Worm (Caenorhabditis elegans): Measurements from ENCODE around the gene srx-9.

srx-9 gene

ce11 chrV:7435376-7436204 lies 40.3 kb upstream of the srx-9 start, which contains the start of the genes ddo-2 and F25E5.8 (continued):
- no peak for TF ChIP-seq pax-3 (tag; optimal IDR thresholded peaks at IDR 0.05)
- TF ChIP-seq lin-39 (tag; optimal IDR thresholded peaks at IDR 0.05) = no peak
- TF ChIP-seq nhr-12 (tag; optimal IDR thresholded peaks at IDR 0.05) = no peak
- TF ChIP-seq pqm-1 (tag; optimal IDR thresholded peaks at IDR 0.05) = no peak
- TF ChIP-seq C04F5.9 (tag; optimal IDR thresholded peaks at IDR 0.05) = no peak
- no peak for TF ChIP-seq hpl-2 (GFP tag; optimal IDR thresholded peaks at IDR 0.05)
- TF ChIP-seq unc-130 (tag; optimal IDR thresholded peaks at IDR 0.05) = peak; percentile 81
- TF ChIP-seq ces-1 (GFP tag; optimal IDR thresholded peaks at IDR 0.05) = no peak
- peak; percentile 48 for TF ChIP-seq nhr-90 (tag; optimal IDR thresholded peaks at IDR 0.05; ENCODE audit: poor library complexity)
- no peak for TF ChIP-seq sptf-1 (tag; optimal IDR thresholded peaks at IDR 0.05)
- TF ChIP-seq lin-35 (GFP tag; optimal IDR thresholded peaks at IDR 0.05) = peak in 1 of 2 experiments; percentile 31
- TF ChIP-seq ceh-90 (tag; optimal IDR thresholded peaks at IDR 0.05) = no peak
- TF ChIP-seq zip-4 (GFP tag; optimal IDR thresholded peaks at IDR 0.05) = no peak
- TF ChIP-seq nhr-11 (tag; optimal IDR thresholded peaks at IDR 0.05) = no peak
- TF ChIP-seq grh-1 (GFP tag; IDR thresholded peaks at IDR 0.05) = 0 out of 2 replicates have a peak, but pooled peaks have one; percentile 7
- no peak for TF ChIP-seq hlh-17 (GFP tag; optimal IDR thresholded peaks at IDR 0.05; ENCODE audit: borderline replicate concordance)
- TF ChIP-seq mef-2 (tag; optimal IDR thresholded peaks at IDR 0.05) = no peak
- no peak for TF ChIP-seq xbp-1 (tag; optimal IDR thresholded peaks at IDR 0.05)
- no peak for TF ChIP-seq fkh-8 (tag; optimal IDR thresholded peaks at IDR 0.05)
- no peak for TF ChIP-seq pag-3 (tag; optimal IDR thresholded peaks at IDR 0.05; ENCODE audit: borderline replicate concordance, insufficient read depth)
- TF ChIP-seq efl-1 (optimal IDR thresholded peaks at IDR 0.05) = no peak
- no peak for TF ChIP-seq efl-1 (GFP tag; optimal IDR thresholded peaks at IDR 0.05 in 1 of 2)
- no peak for TF ChIP-seq ceh-82 (tag; optimal IDR thresholded peaks at IDR 0.05)
- TF ChIP-seq snu-23 (GFP tag; optimal IDR thresholded peaks at IDR 0.05) = peak; percentile 32
- no peak for TF ChIP-seq mab-9 (GFP tag; IDR thresholded peaks at IDR 0.05)
- no peak for TF ChIP-seq aly-2 (tag; optimal IDR thresholded peaks at IDR 0.05)
- no peak for TF ChIP-seq unc-30 (tag; optimal IDR thresholded peaks at IDR 0.05)
- no peak for TF ChIP-seq swsn-7 (tag; optimal IDR thresholded peaks at IDR 0.05)
- TF ChIP-seq fkh-10 (GFP tag; optimal IDR thresholded peaks at IDR 0.05) = no peak
- TF ChIP-seq fos-1 (tag; optimal IDR thresholded peaks at IDR 0.05) = no peak
- TF ChIP-seq ama-1 (optimal IDR thresholded peaks at IDR 0.05) = no peak
- no peak for TF ChIP-seq jun-1 (tag; optimal IDR thresholded peaks at IDR 0.05)
- peak in 1 of 2 experiments; percentile 38 for TF ChIP-seq mdl-1 (tag; optimal IDR thresholded peaks at IDR 0.05)
- no peak for TF ChIP-seq mep-1 (tag; optimal IDR thresholded peaks at IDR 0.05)
- no peak for TF ChIP-seq unc-86 (tag; optimal IDR thresholded peaks at IDR 0.05)
- TF ChIP-seq lsy-2 (tag; optimal IDR thresholded peaks at IDR 0.05) = no peak
- no peak for TF ChIP-seq ztf-11 (tag; optimal IDR thresholded peaks at IDR 0.05)
- TF ChIP-seq nhr-19 (GFP tag; conservative IDR thresholded peaks at IDR 0.05) = peak; percentile 72
- peak; percentile 18 for TF ChIP-seq lin-14 (GFP tag; optimal IDR thresholded peaks at IDR 0.05)
- TF ChIP-seq zag-1 (tag; optimal IDR thresholded peaks at IDR 0.05) = no peak
- TF ChIP-seq ceh-8 (GFP tag; optimal IDR thresholded peaks at IDR 0.05) = no peak
- peak in 1 of 6 experiments; percentile 68 for TF ChIP-seq elt-3 (tag; optimal IDR thresholded peaks at IDR 0.05)
- peak; percentile 20 for TF ChIP-seq tbx-2 (tag; optimal IDR thresholded peaks at IDR 0.05)
- peak; percentile 24 for TF ChIP-seq skn-1 (tag; optimal IDR thresholded peaks at IDR 0.05)
- no peak for TF ChIP-seq snpc-4 (tag; optimal IDR thresholded peaks at IDR 0.05)
- no peak for TF ChIP-seq nhr-77 (tag; optimal IDR thresholded peaks at IDR 0.05)
- no peak for TF ChIP-seq unc-62 (GFP tag; optimal IDR thresholded peaks at IDR 0.05)

Measured in whole organism, L1 larva.